Fruit fly (Drosophila melanogaster) whole organism, embryonic: Measurements from ENCODE around the gene CG15506.

Experiments
- Abd-B ChIP-seq: fragments of 200-800 bp; sonication (Bioruptor generic); optimal IDR thresholded peaks from 2 replicates; lab custom pipeline; 2018; ENCODE audit warnings: missing biosample characterization, mild to moderate bottlenecking, missing genetic modification characterization, moderate library complexity
- Atf6 ChIP-seq: fragments of 200-800 bp; sonication (Bioruptor generic); IDR thresholded peaks from 2 replicates; pipeline ENCODE4 v1.3.6; 2022; ENCODE audit warnings: missing biosample characterization, missing genetic modification characterization
- BtbVII ChIP-seq: fragments of 200-800 bp; sonication (Bioruptor generic); optimal IDR thresholded peaks from 3 replicates; lab custom pipeline; 2017; ENCODE audit warnings: missing biosample characterization, mild to moderate bottlenecking, missing genetic modification characterization
- Bteb2 ChIP-seq: fragments of 200-800 bp; sonication (Bioruptor generic); optimal IDR thresholded peaks from 2 replicates; lab custom pipeline; 2016; ENCODE audit warnings: missing biosample characterization, missing genetic modification characterization
- CG11456 ChIP-seq: fragments of 200-800 bp; sonication (Bioruptor generic); IDR thresholded peaks from 3 replicates; pipeline ENCODE4 v1.3.6; 2022; ENCODE audit warnings: missing biosample characterization, missing genetic modification characterization
- CG15269 ChIP-seq: fragments of 200-800 bp; sonication (Bioruptor generic); optimal IDR thresholded peaks from 2 replicates; lab custom pipeline; 2018; ENCODE audit warnings: missing biosample characterization, mild to moderate bottlenecking, missing genetic modification characterization, moderate library complexity
- CG15514 ChIP-seq: fragments of 200-800 bp; sonication (Bioruptor generic); optimal IDR thresholded peaks from 3 replicates; lab custom pipeline; 2017; ENCODE audit warnings: missing biosample characterization, missing genetic modification characterization, mild to moderate bottlenecking, moderate library complexity, missing genetic modification reagents
- CG16863 ChIP-seq: fragments of 200-800 bp; sonication (Bioruptor generic); optimal IDR thresholded peaks from 3 replicates; lab custom pipeline; 2016; ENCODE audit warnings: missing biosample characterization, missing genetic modification characterization
- CG17359 ChIP-seq: fragments of 200-800 bp; sonication (Bioruptor generic); optimal IDR thresholded peaks from 3 replicates; lab custom pipeline; 2018; ENCODE audit warnings: missing biosample characterization, mild to moderate bottlenecking, missing genetic modification characterization, moderate library complexity
- CG17568 ChIP-seq: fragments of 200-800 bp; sonication (Bioruptor generic); optimal IDR thresholded peaks from 2 replicates; lab custom pipeline; 2018; ENCODE audit warnings: missing biosample characterization, mild to moderate bottlenecking, missing genetic modification characterization, moderate library complexity
- CG1792 ChIP-seq: fragments of 200-800 bp; sonication (Bioruptor generic); optimal IDR thresholded peaks from 2 replicates; lab custom pipeline; 2016; ENCODE audit warnings: missing biosample characterization, missing genetic modification characterization
- CG18011 ChIP-seq: fragments of 200-800 bp; sonication (Bioruptor generic); optimal IDR thresholded peaks from 2 replicates; lab custom pipeline; 2017; ENCODE audit warnings: missing biosample characterization, missing genetic modification characterization, mild to moderate bottlenecking, moderate library complexity, missing genotype
- CG18476 ChIP-seq: fragments of 200-800 bp; sonication (Bioruptor generic); optimal IDR thresholded peaks from 2 replicates; lab custom pipeline; 2016; ENCODE audit warnings: missing biosample characterization, mild to moderate bottlenecking, missing genetic modification characterization
- CG2202 ChIP-seq: fragments of 200-800 bp; sonication (Bioruptor generic); optimal IDR thresholded peaks from 2 replicates; lab custom pipeline; 2018; ENCODE audit warnings: missing biosample characterization, mild to moderate bottlenecking, missing genetic modification characterization
- CG2712 ChIP-seq: fragments of 200-800 bp; optimal IDR thresholded peaks from 3 replicates; lab custom pipeline; 2019; ENCODE audit warnings: missing biosample characterization, mild to moderate bottlenecking, missing genetic modification characterization, moderate library complexity
- CG30403 ChIP-seq: fragments of 200-800 bp; sonication (Bioruptor generic); optimal IDR thresholded peaks from 3 replicates; lab custom pipeline; 2016; ENCODE audit warnings: missing biosample characterization, missing genetic modification characterization
- CG32772 ChIP-seq: fragments of 200-800 bp; sonication (Bioruptor generic); IDR thresholded peaks from 2 replicates; pipeline ENCODE4 v1.3.6; 2022; ENCODE audit warnings: missing biosample characterization, missing genetic modification characterization
- CG3838 ChIP-seq: fragments of 200-800 bp; sonication (Bioruptor generic); optimal IDR thresholded peaks from 3 replicates; lab custom pipeline; 2016; ENCODE audit warnings: missing biosample characterization, missing genetic modification characterization
- CG4404 ChIP-seq: fragments of 200-800 bp; sonication (Bioruptor generic); IDR thresholded peaks from 2 replicates; pipeline ENCODE4 v1.3.6; 2022; ENCODE audit warnings: missing biosample characterization, missing genetic modification characterization
- CG4617 ChIP-seq: fragments of 200-800 bp; sonication (Bioruptor generic); optimal IDR thresholded peaks from 3 replicates; lab custom pipeline; 2016; ENCODE audit warnings: missing biosample characterization, missing genetic modification characterization, borderline replicate concordance
- CG4707 ChIP-seq: fragments of 200-800 bp; sonication (Bioruptor generic); optimal IDR thresholded peaks from 2 replicates; lab custom pipeline; 2018; ENCODE audit warnings: missing biosample characterization, mild to moderate bottlenecking, missing genetic modification characterization, moderate library complexity
- CG6683 ChIP-seq: fragments of 200-800 bp; sonication (Bioruptor generic); optimal IDR thresholded peaks from 2 replicates; lab custom pipeline; 2017; ENCODE audit warnings: missing biosample characterization, mild to moderate bottlenecking, missing genetic modification characterization, missing genetic modification reagents
- CG6765 ChIP-seq: fragments of 200-800 bp; sonication (Bioruptor generic); optimal IDR thresholded peaks from 3 replicates; lab custom pipeline; 2017; ENCODE audit warnings: missing biosample characterization, mild to moderate bottlenecking, missing genetic modification characterization
- CG8281 ChIP-seq: fragments of 200-800 bp; sonication (Bioruptor generic); optimal IDR thresholded peaks from 2 replicates; lab custom pipeline; 2018; ENCODE audit warnings: missing biosample characterization, mild to moderate bottlenecking, missing genetic modification characterization, moderate library complexity
- Deaf1 ChIP-seq: fragments of 200-800 bp; optimal IDR thresholded peaks from 3 replicates; lab custom pipeline; 2019; ENCODE audit warnings: missing biosample characterization, mild to moderate bottlenecking, missing genetic modification characterization, moderate library complexity
- Gsc ChIP-seq: fragments of 200-800 bp; sonication (Bioruptor generic); IDR thresholded peaks from 2 replicates; pipeline ENCODE4 v1.3.6; 2022; ENCODE audit warnings: missing biosample characterization, missing genetic modification characterization
- Gug ChIP-seq: fragments of 200-800 bp; sonication (Bioruptor generic); IDR thresholded peaks from 4 replicates; pipeline ENCODE4 v1.3.6; 2022; ENCODE audit warnings: missing biosample characterization, missing genetic modification characterization
- NK7.1 ChIP-seq: fragments of 200-800 bp; sonication (Bioruptor generic); optimal IDR thresholded peaks from 3 replicates; lab custom pipeline; 2016; ENCODE audit warnings: missing biosample characterization, missing genetic modification characterization
- Ptx1 ChIP-seq: fragments of 200-800 bp; sonication (Bioruptor generic); IDR thresholded peaks from 2 replicates; pipeline ENCODE4 v1.3.6; 2022; ENCODE audit warnings: missing biosample characterization, missing genetic modification characterization
- Stat92E ChIP-seq, 3 experiments: fragments of >200 bp in 2 of 3; fragments of 200-800 bp in 1 of 3; sonication (Bioruptor generic) in 1 of 3; optimal IDR thresholded peaks; 2 replicates each; lab custom pipeline; 2017 to 2019; ENCODE audit warnings: missing biosample characterization in 3 of 3, missing genetic modification characterization in 3 of 3, mild to moderate bottlenecking in 1 of 3, moderate library complexity in 1 of 3
- Xrp1 ChIP-seq: fragments of 200-800 bp; sonication (Bioruptor generic); IDR thresholded peaks from 2 replicates; pipeline ENCODE4 v1.3.6; 2022; ENCODE audit warnings: missing biosample characterization, missing genetic modification characterization
- az2 ChIP-seq: fragments of 200-800 bp; sonication (Bioruptor generic); optimal IDR thresholded peaks from 3 replicates; lab custom pipeline; 2016; ENCODE audit warnings: missing biosample characterization, missing genetic modification characterization
- bbx ChIP-seq: fragments of 200-800 bp; sonication (Bioruptor generic); IDR thresholded peaks from 2 replicates; pipeline ENCODE4 v1.3.6; 2022; ENCODE audit warnings: missing biosample characterization, missing genetic modification characterization; ENCODE audit not compliant: partially characterized antibody
- bcd ChIP-seq: fragments of 200-800 bp; sonication (Bioruptor generic); optimal IDR thresholded peaks from 2 replicates; lab custom pipeline; 2017; ENCODE audit warnings: missing biosample characterization, mild to moderate bottlenecking, missing genetic modification characterization
- ci ChIP-seq: fragments of 200-800 bp; sonication (Bioruptor generic); IDR thresholded peaks from 3 replicates; pipeline ENCODE4 v1.3.6; 2022; ENCODE audit warnings: missing biosample characterization, missing genetic modification characterization
- dati ChIP-seq: fragments of 200-800 bp; sonication (Bioruptor generic); IDR thresholded peaks from 2 replicates; pipeline ENCODE4 v1.3.6; 2022; ENCODE audit warnings: missing biosample characterization, missing genetic modification characterization
- en ChIP-seq: fragments of 200-800 bp; sonication (Bioruptor generic); optimal IDR thresholded peaks from 2 replicates; lab custom pipeline; 2016; ENCODE audit warnings: missing biosample characterization, missing genetic modification characterization
- fd96Cb ChIP-seq: fragments of 200-800 bp; sonication (Bioruptor generic); optimal IDR thresholded peaks from 2 replicates; lab custom pipeline; 2018; ENCODE audit warnings: missing biosample characterization, mild to moderate bottlenecking, missing genetic modification characterization, moderate library complexity
- gfzf ChIP-seq: fragments of 200-800 bp; sonication (Bioruptor generic); optimal IDR thresholded peaks from 2 replicates; lab custom pipeline; 2016; ENCODE audit warnings: missing biosample characterization, mild to moderate bottlenecking, missing genetic modification characterization, moderate library complexity
- gro ChIP-seq: fragments of 200-800 bp; sonication (Bioruptor generic); optimal IDR thresholded peaks from 2 replicates; lab custom pipeline; 2016; ENCODE audit warnings: missing biosample characterization, missing genetic modification characterization
- lov ChIP-seq, 2 experiments: fragments of 200-800 bp in 1 of 2; fragments of >200 bp in 1 of 2; sonication (Bioruptor generic) in 1 of 2; IDR thresholded peaks in 1 of 2; optimal IDR thresholded peaks in 1 of 2; 2 replicates in 1 of 2; 3 replicates in 1 of 2; pipeline versions ENCODE4 v1.3.6 to Lab custom; 2017 to 2022; ENCODE audit warnings: missing biosample characterization in 1 of 2, missing genetic modification characterization in 1 of 2
- mirr ChIP-seq: fragments of 200-800 bp; sonication (Bioruptor generic); optimal IDR thresholded peaks from 3 replicates; lab custom pipeline; 2018; ENCODE audit warnings: missing biosample characterization, mild to moderate bottlenecking, missing genetic modification characterization
- pnt ChIP-seq: fragments of 200-800 bp; sonication (Bioruptor generic); optimal IDR thresholded peaks from 3 replicates; lab custom pipeline; 2016; ENCODE audit warnings: missing biosample characterization, missing genetic modification characterization
- ranshi ChIP-seq: fragments of 200-800 bp; sonication (Bioruptor generic); IDR thresholded peaks from 2 replicates; pipeline ENCODE4 v1.3.6; 2022; ENCODE audit warnings: missing biosample characterization, missing genetic modification characterization
- sc ChIP-seq, 3 experiments: fragments of >200 bp in 2 of 3; fragments of 200-800 bp in 1 of 3; sonication (Bioruptor generic) in 1 of 3; optimal IDR thresholded peaks; 2 replicates in 2 of 3; 3 replicates in 1 of 3; lab custom pipeline; 2017; ENCODE audit warnings: mild to moderate bottlenecking in 1 of 3, missing biosample characterization in 1 of 3, missing genetic modification characterization in 1 of 3, missing genetic modification reagents in 1 of 3
- sima ChIP-seq: fragments of 200-800 bp; sonication (Bioruptor generic); optimal IDR thresholded peaks from 2 replicates; lab custom pipeline; 2016; ENCODE audit warnings: missing biosample characterization, missing genetic modification characterization
- so ChIP-seq: fragments of 200-800 bp; sonication (Bioruptor generic); IDR thresholded peaks from 3 replicates; pipeline ENCODE4 v1.3.6; 2022; ENCODE audit warnings: missing biosample characterization, missing genetic modification characterization
- tin ChIP-seq: fragments of 200-800 bp; sonication (Bioruptor generic); optimal IDR thresholded peaks from 3 replicates; lab custom pipeline; 2016; ENCODE audit warnings: missing biosample characterization, missing genetic modification characterization
- ttk ChIP-seq: fragments of 200-800 bp; sonication (Bioruptor generic); IDR thresholded peaks from 2 replicates; pipeline ENCODE4 v2.1.2; 2022; ENCODE audit warnings: missing biosample characterization, missing genetic modification characterization

The CG15506 gene

DNA sequence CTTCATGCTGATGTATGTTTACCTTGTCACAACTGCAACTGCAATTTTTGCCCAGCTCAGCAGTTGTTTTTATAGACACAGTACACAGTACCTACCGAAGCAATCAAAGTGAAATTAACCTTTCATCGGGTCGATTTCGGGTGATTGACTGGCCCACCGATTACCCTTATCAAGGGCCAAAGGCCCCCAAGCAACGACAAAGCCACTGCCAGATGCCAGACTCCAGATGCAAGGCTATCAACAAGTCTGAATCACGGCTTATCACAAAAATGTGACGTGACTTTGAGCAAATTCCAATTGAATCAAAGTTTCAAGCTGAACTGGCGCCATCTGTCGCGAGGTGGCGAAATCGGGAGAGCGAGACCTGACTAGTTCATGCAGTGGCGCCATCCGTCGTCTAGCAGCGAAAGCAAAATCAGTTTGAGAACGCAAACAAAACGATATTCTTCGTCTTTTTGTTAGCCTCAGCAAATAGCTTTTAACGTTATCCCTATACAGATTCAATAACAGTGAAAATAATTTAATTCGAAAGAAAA lies 1.6 kb upstream of the CG15506 start, which contains the start of gene Obp99b (continued):
- TF ChIP-seq BtbVII (peak; percentile 79), lov (optimal IDR thresholded peaks at IDR 0.05; lab: Kevin White, UChicago) (no peak), lov (GFP tag; IDR thresholded peaks at IDR 0.05; lab: Robert Waterston, UW) (peak; percentile 93), sima (GFP tag; lab: Kevin White, UChicago) (no peak), tin (GFP tag; lab: Kevin White, UChicago) (peak; percentile 86), CG11456 (GFP tag; lab: Robert Waterston, UW) (peak; percentile 96), CG16863 (GFP tag; lab: Kevin White, UChicago) (peak; percentile 85), sc (optimal IDR thresholded peaks at IDR 0.05; lab: Kevin White, UChicago) (no peak), sc (GFP tag; optimal IDR thresholded peaks at IDR 0.05; lab: Kevin White, UChicago) (peak; percentile 80), ranshi (GFP tag; lab: Robert Waterston, UW) (peak; percentile 69), Atf6 (peak; percentile 50; the same call in 1 of the 2 replicates), ttk (GFP tag; lab: Robert Waterston, UW) (peak; percentile 64), Stat92E (GFP tag; optimal IDR thresholded peaks at IDR 0.05; lab: Kevin White, UChicago) (no peak), Ptx1 (GFP tag; lab: Robert Waterston, UW) (peak; percentile 72), gfzf (GFP tag; lab: Kevin White, UChicago) (no peak), Gsc (no peak), CG32772 (GFP tag; lab: Robert Waterston, UW) (peak; percentile 61), bcd (GFP tag; lab: Kevin White, UChicago) (peak; percentile 79), CG4404 (GFP tag; lab: Robert Waterston, UW) (peak; percentile 53), CG6765 (GFP tag; lab: Kevin White, UChicago) (peak; percentile 70), Abd-B (no peak), CG4707 (GFP tag; lab: Kevin White, UChicago) (peak; percentile 82), CG4617 (peak; percentile 27), ci (peak; percentile 96), NK7.1 (GFP tag; lab: Kevin White, UChicago) (peak; percentile 70), so (GFP tag; lab: Robert Waterston, UW) (peak; percentile 57; the same call in 2 of the 3 replicates), CG15514 (GFP tag; lab: Kevin White, UChicago) (peak; percentile 67), dati (GFP tag; lab: Robert Waterston, UW) (peak; percentile 59), az2 (GFP tag; lab: Kevin White, UChicago) (peak; percentile 85), fd96Cb (tag; lab: Kevin White, UChicago) (peak; percentile 47), bbx (GFP tag; lab: Robert Waterston, UW) (no peak), CG17568 (peak; percentile 70), Bteb2 (GFP tag; lab: Kevin White, UChicago) (no peak), CG6683 (GFP tag; lab: Kevin White, UChicago) (no peak), CG1792 (GFP tag; lab: Kevin White, UChicago) (peak; percentile 60), en (GFP tag; lab: Kevin White, UChicago) (peak; percentile 78), CG2712 (tag; lab: Kevin White, UChicago) (peak; percentile 70), CG15269 (tag; lab: Kevin White, UChicago) (peak; percentile 73), CG18476 (GFP tag; lab: Kevin White, UChicago) (peak; percentile 47), Xrp1 (peak; percentile 73), CG17359 (tag; lab: Kevin White, UChicago) (peak; percentile 80), gro (no peak), Deaf1 (tag; lab: Kevin White, UChicago) (no peak), CG8281 (tag; lab: Kevin White, UChicago) (peak; percentile 64), CG2202 (tag; lab: Kevin White, UChicago) (peak; percentile 71), mirr (GFP tag; lab: Kevin White, UChicago) (peak; percentile 88), CG30403 (GFP tag; lab: Kevin White, UChicago) (peak; percentile 18), pnt (GFP tag; lab: Kevin White, UChicago) (peak; percentile 42), CG18011 (GFP tag; lab: Kevin White, UChicago) (peak; percentile 62), Gug (peak; percentile 53; the same call in 3 of the 4 replicates), CG3838 (GFP tag; lab: Kevin White, UChicago) (peak; percentile 19)
